Fruit fly (Drosophila melanogaster) whole organism, embryonic: ENCODE results near the gene qless.

Experiments
- Atf-2 ChIP-seq: fragments of 200-800 bp; sonication (Bioruptor generic); optimal IDR thresholded peaks from 2 replicates; lab custom pipeline; 2016; ENCODE audit warnings: missing biosample characterization, missing genetic modification characterization
- BEAF-32 ChIP-seq: fragments of 200-800 bp; sonication (Bioruptor generic); optimal IDR thresholded peaks from 3 replicates; lab custom pipeline; 2017; ENCODE audit warnings: missing biosample characterization, missing genetic modification characterization, mild to moderate bottlenecking, moderate library complexity, missing genetic modification reagents
- CG13894 ChIP-seq: fragments of 200-800 bp; sonication (Bioruptor generic); optimal IDR thresholded peaks from 3 replicates; lab custom pipeline; 2018; ENCODE audit warnings: missing biosample characterization, mild to moderate bottlenecking, missing genetic modification characterization, moderate library complexity
- CG14710 ChIP-seq: fragments of 200-800 bp; sonication (Bioruptor generic); optimal IDR thresholded peaks from 3 replicates; lab custom pipeline; 2019; ENCODE audit warnings: missing biosample characterization, mild to moderate bottlenecking, missing genetic modification characterization, moderate library complexity
- CG17385 ChIP-seq: fragments of 200-800 bp; sonication (Bioruptor generic); optimal IDR thresholded peaks from 3 replicates; lab custom pipeline; 2018; ENCODE audit warnings: missing biosample characterization, mild to moderate bottlenecking, missing genetic modification characterization
- CG2712 ChIP-seq: fragments of 200-800 bp; optimal IDR thresholded peaks from 3 replicates; lab custom pipeline; 2019; ENCODE audit warnings: missing biosample characterization, mild to moderate bottlenecking, missing genetic modification characterization, moderate library complexity
- CG2875 ChIP-seq: fragments of 200-800 bp; sonication (Bioruptor generic); optimal IDR thresholded peaks from 2 replicates; lab custom pipeline; 2017; ENCODE audit warnings: missing biosample characterization, mild to moderate bottlenecking, missing genetic modification characterization, missing genetic modification reagents
- CG30431 ChIP-seq: fragments of 200-800 bp; sonication (Bioruptor generic); optimal IDR thresholded peaks from 2 replicates; lab custom pipeline; 2017; ENCODE audit warnings: missing biosample characterization, missing genetic modification characterization
- CG34224 ChIP-seq: fragments of 200-800 bp; sonication (Bioruptor generic); IDR thresholded peaks from 3 replicates; pipeline ENCODE4 v1.3.6; 2022; ENCODE audit warnings: missing biosample characterization, missing genetic modification characterization; ENCODE audit not compliant: partially characterized antibody
- CG4424 ChIP-seq: fragments of 200-800 bp; sonication (Bioruptor generic); optimal IDR thresholded peaks from 3 replicates; lab custom pipeline; 2016; ENCODE audit warnings: missing biosample characterization, missing genetic modification characterization
- CG6654 ChIP-seq: fragments of 200-800 bp; sonication (Bioruptor generic); optimal IDR thresholded peaks from 2 replicates; lab custom pipeline; 2017; ENCODE audit warnings: missing biosample characterization, mild to moderate bottlenecking, missing genetic modification characterization
- CG7987 ChIP-seq: fragments of 200-800 bp; sonication (Bioruptor generic); optimal IDR thresholded peaks from 2 replicates; lab custom pipeline; 2018; ENCODE audit warnings: missing biosample characterization, mild to moderate bottlenecking, missing genetic modification characterization, moderate library complexity
- CG8359 ChIP-seq: fragments of 200-800 bp; sonication (Bioruptor generic); optimal IDR thresholded peaks from 2 replicates; lab custom pipeline; 2017; ENCODE audit warnings: missing biosample characterization, mild to moderate bottlenecking, missing genetic modification characterization, borderline replicate concordance
- CG8924 ChIP-seq: fragments of 200-800 bp; optimal IDR thresholded peaks from 3 replicates; lab custom pipeline; 2019; ENCODE audit warnings: missing biosample characterization, mild to moderate bottlenecking, missing genetic modification characterization, moderate library complexity
- Dad ChIP-seq: fragments of 200-800 bp; sonication (Bioruptor generic); optimal IDR thresholded peaks from 3 replicates; lab custom pipeline; 2016; ENCODE audit warnings: missing biosample characterization, missing genetic modification characterization
- Dfd ChIP-seq, 2 experiments: fragments of >200 bp; optimal IDR thresholded peaks; 2 replicates each; lab custom pipeline; 2017; ENCODE audit warnings: missing biosample characterization in 2 of 2, missing genetic modification characterization in 2 of 2
- Dip2 ChIP-seq: fragments of 200-800 bp; sonication (Bioruptor generic); IDR thresholded peaks from 2 replicates; pipeline ENCODE4 v1.3.6; 2022; ENCODE audit warnings: missing biosample characterization, missing genetic modification characterization
- Dp ChIP-seq: fragments of 200-800 bp; sonication (Bioruptor generic); optimal IDR thresholded peaks from 2 replicates; lab custom pipeline; 2018; ENCODE audit warnings: missing biosample characterization, mild to moderate bottlenecking, missing genetic modification characterization, moderate library complexity
- Fer3 ChIP-seq: fragments of 200-800 bp; sonication (Bioruptor generic); optimal IDR thresholded peaks from 2 replicates; lab custom pipeline; 2018; ENCODE audit warnings: missing biosample characterization, mild to moderate bottlenecking, missing genetic modification characterization, moderate library complexity
- MESR4 ChIP-seq: fragments of 200-800 bp; sonication (Bioruptor generic); optimal IDR thresholded peaks from 2 replicates; lab custom pipeline; 2018; ENCODE audit warnings: missing biosample characterization, mild to moderate bottlenecking, missing genetic modification characterization, moderate library complexity
- Med ChIP-seq: fragments of 200-800 bp; sonication (Bioruptor generic); peaks from one replicate; lab custom pipeline; 2016; ENCODE audit warnings: missing biosample characterization, missing genetic modification characterization, mild to moderate bottlenecking, inconsistent platforms, moderate library complexity
- Poxn ChIP-seq: fragments of 200-800 bp; sonication (Bioruptor generic); IDR thresholded peaks from 2 replicates; pipeline ENCODE4 v1.3.6; 2022; ENCODE audit warnings: missing biosample characterization, missing genetic modification characterization
- Ssrp ChIP-seq: fragments of 200-800 bp; sonication (Bioruptor generic); optimal IDR thresholded peaks from 2 replicates; lab custom pipeline; 2018; ENCODE audit warnings: missing biosample characterization, mild to moderate bottlenecking, missing genetic modification characterization, moderate library complexity
- YL-1 ChIP-seq: fragments of 200-800 bp; sonication (Bioruptor generic); optimal IDR thresholded peaks from 3 replicates; lab custom pipeline; 2017; ENCODE audit warnings: missing biosample characterization, mild to moderate bottlenecking, missing genetic modification characterization
- aop ChIP-seq: fragments of 200-800 bp; sonication (Bioruptor generic); IDR thresholded peaks from 2 replicates; pipeline ENCODE4 v1.3.6; 2022; ENCODE audit warnings: missing biosample characterization, missing genetic modification characterization
- ase ChIP-seq: fragments of 200-800 bp; sonication (Bioruptor generic); IDR thresholded peaks from 3 replicates; pipeline ENCODE4 v1.3.6; 2022; ENCODE audit warnings: missing biosample characterization, missing genetic modification characterization
- az2 ChIP-seq: fragments of 200-800 bp; sonication (Bioruptor generic); optimal IDR thresholded peaks from 3 replicates; lab custom pipeline; 2016; ENCODE audit warnings: missing biosample characterization, missing genetic modification characterization
- chinmo ChIP-seq: fragments of 200-800 bp; sonication (Bioruptor generic); IDR thresholded peaks from 4 replicates; pipeline ENCODE4 v1.3.6; 2022; ENCODE audit warnings: missing biosample characterization, missing genetic modification characterization; ENCODE audit not compliant: partially characterized antibody
- fd102C ChIP-seq: fragments of 200-800 bp; sonication (Bioruptor generic); optimal IDR thresholded peaks from 2 replicates; lab custom pipeline; 2018; ENCODE audit warnings: missing biosample characterization, mild to moderate bottlenecking, missing genetic modification characterization, moderate library complexity
- grau ChIP-seq: fragments of 200-800 bp; optimal IDR thresholded peaks from 3 replicates; lab custom pipeline; 2019; ENCODE audit warnings: missing biosample characterization, mild to moderate bottlenecking, missing genetic modification characterization, moderate library complexity
- her ChIP-seq: fragments of 200-800 bp; sonication (Bioruptor generic); optimal IDR thresholded peaks from 2 replicates; lab custom pipeline; 2016; ENCODE audit warnings: missing biosample characterization, missing genetic modification characterization
- hth ChIP-seq: fragments of >200 bp; optimal IDR thresholded peaks from 2 replicates; lab custom pipeline; 2017; ENCODE audit warnings: inconsistent platforms
- jing ChIP-seq: fragments of 200-800 bp; sonication (Bioruptor generic); optimal IDR thresholded peaks from 2 replicates; lab custom pipeline; 2018; ENCODE audit warnings: missing biosample characterization, mild to moderate bottlenecking, missing genetic modification characterization
- lab ChIP-seq: fragments of 200-800 bp; sonication (Bioruptor generic); optimal IDR thresholded peaks from 3 replicates; lab custom pipeline; 2017; ENCODE audit warnings: missing biosample characterization, missing genetic modification characterization, mild to moderate bottlenecking, moderate library complexity, missing genetic modification reagents
- lola ChIP-seq, 3 experiments: fragments of >200 bp in 2 of 3; fragments of 200-800 bp in 1 of 3; sonication (Bioruptor generic) in 1 of 3; optimal IDR thresholded peaks; 2 replicates each; lab custom pipeline; 2017 to 2019; ENCODE audit warnings: missing biosample characterization in 3 of 3, missing genetic modification characterization in 3 of 3, mild to moderate bottlenecking in 1 of 3, moderate library complexity in 1 of 3
- mirr ChIP-seq: fragments of 200-800 bp; sonication (Bioruptor generic); optimal IDR thresholded peaks from 3 replicates; lab custom pipeline; 2018; ENCODE audit warnings: missing biosample characterization, mild to moderate bottlenecking, missing genetic modification characterization
- mld ChIP-seq: fragments of 200-800 bp; sonication (Bioruptor generic); IDR thresholded peaks from 3 replicates; pipeline ENCODE4 v1.3.6; 2022; ENCODE audit warnings: missing biosample characterization, missing genetic modification characterization; ENCODE audit not compliant: partially characterized antibody
- onecut ChIP-seq: fragments of 200-800 bp; sonication (Bioruptor generic); IDR thresholded peaks from 2 replicates; pipeline ENCODE4 v1.3.6; 2022; ENCODE audit warnings: missing biosample characterization, missing genetic modification characterization
- pzg ChIP-seq: fragments of 200-800 bp; sonication (Bioruptor generic); optimal IDR thresholded peaks from 3 replicates; lab custom pipeline; 2018; ENCODE audit warnings: missing biosample characterization, mild to moderate bottlenecking, missing genetic modification characterization, moderate library complexity
- row ChIP-seq: fragments of 200-800 bp; sonication (Bioruptor generic); IDR thresholded peaks from 3 replicates; pipeline ENCODE4 v1.3.6; 2022; ENCODE audit warnings: missing biosample characterization, missing genetic modification characterization
- slou ChIP-seq: fragments of 200-800 bp; sonication (Bioruptor generic); optimal IDR thresholded peaks from 3 replicates; lab custom pipeline; 2016; ENCODE audit warnings: missing biosample characterization, missing genetic modification characterization
- unpg ChIP-seq: fragments of 200-800 bp; sonication (Bioruptor generic); optimal IDR thresholded peaks from 3 replicates; lab custom pipeline; 2018; ENCODE audit warnings: missing biosample characterization, mild to moderate bottlenecking, missing genetic modification characterization, moderate library complexity
- wdn ChIP-seq: fragments of 200-800 bp; sonication (Bioruptor generic); IDR thresholded peaks from 2 replicates; pipeline ENCODE4 v1.3.6; 2022; ENCODE audit warnings: missing biosample characterization, missing genetic modification characterization
- z ChIP-seq: fragments of 200-800 bp; sonication (Bioruptor generic); IDR thresholded peaks from 3 replicates; pipeline ENCODE4 v1.3.6; 2022; ENCODE audit warnings: missing biosample characterization, missing genetic modification characterization

The qless gene

DNA sequence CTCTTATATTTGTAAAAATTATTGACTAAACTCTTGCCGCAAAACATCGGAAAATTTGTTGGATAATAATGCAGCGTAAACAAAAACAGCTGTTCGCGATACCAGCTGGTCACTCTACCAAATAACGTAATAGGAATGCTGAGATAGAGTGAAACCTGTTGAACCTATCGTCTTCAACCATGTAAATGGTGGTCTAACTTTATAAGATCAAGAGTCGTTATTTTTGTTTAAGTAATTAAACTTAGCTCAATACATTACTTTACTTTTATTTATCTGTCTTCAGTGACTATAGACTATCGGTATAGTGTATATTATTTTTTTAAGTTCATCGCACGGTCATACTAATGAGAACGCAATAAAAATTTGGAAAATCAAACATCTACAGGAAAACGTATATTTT, 2.4 kb upstream of the qless start, which contains the start of the genes CG1750 and spn-F (continued):
- TF ChIP-seq CG34224 (GFP tag; lab: Robert Waterston, UW) (peak; percentile 49; the same call in 2 of the 3 replicates), az2 (no peak), chinmo (GFP tag; lab: Robert Waterston, UW) (0 out of 4 replicates have a peak, but pooled peaks have one; percentile 60), Atf-2 (GFP tag; lab: Kevin White, UChicago) (no peak), her (no peak), CG4424 (GFP tag; lab: Kevin White, UChicago) (no peak), Fer3 (tag; lab: Kevin White, UChicago) (no peak), lab (no peak), aop (GFP tag; lab: Robert Waterston, UW) (no peak), Ssrp (tag; lab: Kevin White, UChicago) (no peak), jing (GFP tag; lab: Kevin White, UChicago) (no peak), wdn (GFP tag; lab: Robert Waterston, UW) (no peak), MESR4 (GFP tag; lab: Kevin White, UChicago) (no peak), pzg (peak; percentile 61), Poxn (no peak), BEAF-32 (GFP tag; lab: Kevin White, UChicago) (peak; percentile 82), CG2875 (no peak), fd102C (GFP tag; lab: Kevin White, UChicago) (no peak), Dp (peak; percentile 14), CG14710 (tag; lab: Kevin White, UChicago) (peak; percentile 50), Dad (GFP tag; lab: Kevin White, UChicago) (no peak), CG17385 (GFP tag; lab: Kevin White, UChicago) (no peak), mld (GFP tag; lab: Robert Waterston, UW) (0 out of 3 replicates have a peak, but pooled peaks have one; percentile 22), row (GFP tag; lab: Robert Waterston, UW) (peak; percentile 75), CG8359 (GFP tag; lab: Kevin White, UChicago) (no peak), grau (tag; lab: Kevin White, UChicago) (no peak), mirr (no peak), ase (GFP tag; lab: Robert Waterston, UW) (no peak), slou (GFP tag; lab: Kevin White, UChicago) (no peak), z (no peak), CG6654 (no peak), CG2712 (tag; lab: Kevin White, UChicago) (no peak), Dfd (GFP tag; optimal IDR thresholded peaks at IDR 0.05; lab: Kevin White, UChicago) (no peak), CG8924 (tag; lab: Kevin White, UChicago) (no peak), lola (GFP tag; optimal IDR thresholded peaks at IDR 0.05; lab: Kevin White, UChicago) (peak in 1 of 3 experiments; percentile 1), CG30431 (no peak), CG13894 (tag; lab: Kevin White, UChicago) (no peak), onecut (no peak), unpg (GFP tag; lab: Kevin White, UChicago) (no peak), Dip2 (GFP tag; lab: Robert Waterston, UW) (no peak), CG7987 (no peak), hth (lab: Kevin White, UChicago) (no peak), YL-1 (GFP tag; lab: Kevin White, UChicago) (peak; percentile 43), Med (GFP tag; lab: Kevin White, UChicago) (peak; percentile 58)
